Fruit fly (Drosophila melanogaster): ENCODE results near the gene CG42449.

Gene CG42449

dm6 chrX:5705899-5706312 is 22.9 kb downstream of the CG42449 start:
- TF ChIP-seq Mio (GFP tag; optimal IDR thresholded peaks at IDR 0.05) (no peak), Myc (optimal IDR thresholded peaks at IDR 0.05) (no peak), HLH106 (tag; optimal IDR thresholded peaks at IDR 0.05) (peak; percentile 4), sv (GFP tag; optimal IDR thresholded peaks at IDR 0.05) (peak; percentile 67), Dif (GFP tag; optimal IDR thresholded peaks at IDR 0.05; ENCODE audit: partially characterized antibody) (no peak), brk (GFP tag; optimal IDR thresholded peaks at IDR 0.05) (no peak), Abd-B (GFP tag; optimal IDR thresholded peaks at IDR 0.05) (no peak), Hr78 (GFP tag; optimal IDR thresholded peaks at IDR 0.05) (no peak), dmrt93B (GFP tag; optimal IDR thresholded peaks at IDR 0.05) (no peak), Jra (GFP tag; optimal IDR thresholded peaks at IDR 0.05) (no peak), CrebA (GFP tag; optimal IDR thresholded peaks at IDR 0.05; ENCODE audit: borderline replicate concordance) (no peak), sage (GFP tag; optimal IDR thresholded peaks at IDR 0.05) (no peak), usp (GFP tag; optimal IDR thresholded peaks at IDR 0.05) (no peak), foxo (GFP tag; optimal IDR thresholded peaks at IDR 0.05) (peak in 1 of 2 experiments; percentile 40), ey (GFP tag; optimal IDR thresholded peaks at IDR 0.05) (peak; percentile 8), CG9705 (GFP tag; optimal IDR thresholded peaks at IDR 0.05) (no peak), Dfd (GFP tag; optimal IDR thresholded peaks at IDR 0.05) (no peak), h (GFP tag; optimal IDR thresholded peaks at IDR 0.05) (peak; percentile 53), jim (GFP tag; optimal IDR thresholded peaks at IDR 0.05) (no peak), N (GFP tag; optimal IDR thresholded peaks at IDR 0.05) (no peak), Sp1 (GFP tag; optimal IDR thresholded peaks at IDR 0.05) (no peak), lola (GFP tag; optimal IDR thresholded peaks at IDR 0.05) (no peak), psq (GFP tag; optimal IDR thresholded peaks at IDR 0.05) (no peak), Hnf4 (GFP tag; optimal IDR thresholded peaks at IDR 0.05) (no peak), tai (GFP tag; optimal IDR thresholded peaks at IDR 0.05) (no peak), pan (optimal IDR thresholded peaks at IDR 0.05) (no peak), OdsH (GFP tag; optimal IDR thresholded peaks at IDR 0.05) (no peak), Vsx2 (GFP tag; optimal IDR thresholded peaks at IDR 0.05; ENCODE audit: partially characterized antibody) (no peak), dsf (GFP tag; optimal IDR thresholded peaks at IDR 0.05; ENCODE audit: borderline replicate concordance) (no peak)

- TF ChIP-seq dl (GFP tag; optimal IDR thresholded peaks at IDR 0.05; ENCODE audit: insufficient read depth in 1 of 2, partially characterized antibody in 2 of 2) (no peak), tai (GFP tag; optimal IDR thresholded peaks at IDR 0.05) (no peak), GATAd (GFP tag; optimal IDR thresholded peaks at IDR 0.05) (no peak), woc (GFP tag; optimal IDR thresholded peaks at IDR 0.05) (no peak), Abd-B (GFP tag; optimal IDR thresholded peaks at IDR 0.05) (no peak), CrebA (GFP tag; optimal IDR thresholded peaks at IDR 0.05; ENCODE audit: borderline replicate concordance) (no peak), fru (GFP tag; optimal IDR thresholded peaks at IDR 0.05) (no peak)
These were observed 29.9 kb downstream of the CG42449 start for dm6 chrX:5712966-5713365.

- TF ChIP-seq foxo (GFP tag; optimal IDR thresholded peaks at IDR 0.05) (no peak), br (GFP tag; optimal IDR thresholded peaks at IDR 0.05) (no peak), Jra (GFP tag; optimal IDR thresholded peaks at IDR 0.05) (no peak), HLH106 (tag; optimal IDR thresholded peaks at IDR 0.05) (no peak), Hr83 (GFP tag; optimal IDR thresholded peaks at IDR 0.05; ENCODE audit: poor library complexity, severe bottlenecking) (no peak), ey (GFP tag; optimal IDR thresholded peaks at IDR 0.05) (no peak), usp (GFP tag; optimal IDR thresholded peaks at IDR 0.05) (no peak), GATAd (GFP tag; optimal IDR thresholded peaks at IDR 0.05) (no peak), CG32264 (GFP tag; optimal IDR thresholded peaks at IDR 0.05) (no peak), psq (GFP tag; optimal IDR thresholded peaks at IDR 0.05) (no peak)
These were observed 31.7 kb downstream of the CG42449 start for dm6 chrX:5714786-5715185.
